Fruit fly (Drosophila melanogaster) Kc167 (cell line): ENCODE results near the gene Caf1-55.

ENCODE experiments used
- Myc ChIP-seq: fragments of >200 bp; optimal IDR thresholded peaks from 2 replicates; lab custom pipeline; 2017; ENCODE audit warnings: missing external identifiers
- Sin3A ChIP-seq: fragments of >200 bp; optimal IDR thresholded peaks from 2 replicates; lab custom pipeline; 2018; ENCODE audit warnings: missing external identifiers
- h ChIP-seq: fragments of >200 bp; optimal IDR thresholded peaks from 3 replicates; lab custom pipeline; 2018; ENCODE audit warnings: missing external identifiers
- insv ChIP-seq: fragments of >200 bp; optimal IDR thresholded peaks from 3 replicates; lab custom pipeline; 2018; ENCODE audit warnings: missing external identifiers
- psq ChIP-seq: fragments of >200 bp; optimal IDR thresholded peaks from 2 replicates; lab custom pipeline; 2017; ENCODE audit warnings: missing external identifiers
- ttk ChIP-seq: sonication (Bioruptor generic); optimal IDR thresholded peaks from 2 replicates; lab custom pipeline; 2017; ENCODE audit warnings: missing external identifiers

The Caf1-55 gene

DNA sequence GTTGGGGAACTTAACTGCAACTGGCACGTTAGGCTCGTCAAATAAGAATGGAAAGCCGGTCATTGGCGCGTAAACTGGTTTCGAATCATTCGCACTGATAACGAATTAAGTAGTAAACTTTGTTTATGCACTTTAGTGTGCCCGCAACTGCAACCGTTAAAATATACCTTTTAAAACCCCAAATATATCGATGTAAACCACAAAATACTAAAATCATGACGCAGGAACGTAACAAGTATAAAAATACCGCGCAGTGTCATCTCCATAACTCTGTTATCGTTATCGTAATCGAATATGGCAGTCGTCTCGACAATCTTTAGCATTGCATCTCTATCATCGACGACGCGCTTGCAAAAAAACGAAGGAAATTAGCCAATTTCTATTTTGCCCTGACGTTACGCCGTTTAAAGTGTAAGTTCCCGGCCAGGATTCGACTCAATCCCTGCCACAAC is at the start of gene Caf1-55, which contains the start of gene CG31344:
Gene Caf1-55, plus strand, starts transcription at position 298 of the 452 bp plus-strand sequence.
Gene CG31344, minus strand, starts transcription at position 51 of the 452 bp plus-strand sequence.
- TF ChIP-seq Sin3A (lab: Kevin White, UChicago) (no peak), h (no peak), insv (lab: Kevin White, UChicago) (no peak), psq (lab: Kevin White, UChicago) (no peak), ttk (lab: Kevin White, UChicago) (no peak)

DNA sequence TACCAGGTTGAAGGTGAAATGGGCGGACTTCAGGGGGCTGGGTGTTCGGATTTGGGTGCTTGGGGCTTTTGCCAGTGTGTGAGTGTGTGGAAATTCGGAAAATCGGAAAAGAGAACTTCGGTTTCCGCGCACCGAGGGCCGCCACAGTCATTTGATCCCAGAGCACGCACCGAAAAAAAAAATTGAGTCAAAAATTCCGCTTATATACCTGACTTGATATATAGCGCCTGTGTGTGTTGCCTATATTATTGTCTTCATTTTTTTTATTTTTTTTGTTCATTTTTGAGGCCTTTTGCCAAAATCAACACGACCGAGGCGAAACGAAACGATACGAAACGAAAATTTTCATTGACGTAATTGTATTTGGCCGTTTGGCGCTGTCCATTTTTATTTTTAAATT is 48.1 kb upstream of the Caf1-55 start:
- no peak for TF ChIP-seq h
- no peak for TF ChIP-seq Sin3A (lab: Kevin White, UChicago)
- TF ChIP-seq Myc (lab: Kevin White, UChicago): no peak
- no peak for TF ChIP-seq ttk (lab: Kevin White, UChicago)
- TF ChIP-seq psq (lab: Kevin White, UChicago): no peak
- no peak for TF ChIP-seq insv (lab: Kevin White, UChicago)

DNA sequence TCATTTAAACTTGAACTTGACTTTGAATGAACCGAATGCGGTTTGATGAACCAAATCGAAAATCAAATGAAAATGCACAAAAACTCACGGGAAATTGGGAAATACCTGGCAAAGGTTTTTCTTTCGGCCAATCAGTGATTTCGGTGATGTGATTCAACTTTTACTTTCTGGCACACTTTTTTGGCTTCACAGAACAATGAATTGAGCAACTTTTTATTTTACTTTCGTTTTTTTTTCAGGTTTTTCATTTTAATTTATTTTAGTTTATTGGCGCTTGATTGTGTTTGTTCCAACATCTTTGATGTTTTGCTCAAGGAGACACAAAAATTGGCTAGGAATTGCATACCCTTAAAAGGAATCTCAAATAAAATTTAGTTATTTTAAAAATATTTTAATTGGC is 43.9 kb upstream of the Caf1-55 start, which contains the start of gene Mf:
Gene Mf, minus strand, starts transcription at position 44 of the 400 bp plus-strand sequence.
- TF ChIP-seq h (no peak), Myc (lab: Kevin White, UChicago) (no peak), insv (lab: Kevin White, UChicago) (no peak), Sin3A (lab: Kevin White, UChicago) (no peak), ttk (lab: Kevin White, UChicago) (no peak), psq (lab: Kevin White, UChicago) (no peak)

DNA sequence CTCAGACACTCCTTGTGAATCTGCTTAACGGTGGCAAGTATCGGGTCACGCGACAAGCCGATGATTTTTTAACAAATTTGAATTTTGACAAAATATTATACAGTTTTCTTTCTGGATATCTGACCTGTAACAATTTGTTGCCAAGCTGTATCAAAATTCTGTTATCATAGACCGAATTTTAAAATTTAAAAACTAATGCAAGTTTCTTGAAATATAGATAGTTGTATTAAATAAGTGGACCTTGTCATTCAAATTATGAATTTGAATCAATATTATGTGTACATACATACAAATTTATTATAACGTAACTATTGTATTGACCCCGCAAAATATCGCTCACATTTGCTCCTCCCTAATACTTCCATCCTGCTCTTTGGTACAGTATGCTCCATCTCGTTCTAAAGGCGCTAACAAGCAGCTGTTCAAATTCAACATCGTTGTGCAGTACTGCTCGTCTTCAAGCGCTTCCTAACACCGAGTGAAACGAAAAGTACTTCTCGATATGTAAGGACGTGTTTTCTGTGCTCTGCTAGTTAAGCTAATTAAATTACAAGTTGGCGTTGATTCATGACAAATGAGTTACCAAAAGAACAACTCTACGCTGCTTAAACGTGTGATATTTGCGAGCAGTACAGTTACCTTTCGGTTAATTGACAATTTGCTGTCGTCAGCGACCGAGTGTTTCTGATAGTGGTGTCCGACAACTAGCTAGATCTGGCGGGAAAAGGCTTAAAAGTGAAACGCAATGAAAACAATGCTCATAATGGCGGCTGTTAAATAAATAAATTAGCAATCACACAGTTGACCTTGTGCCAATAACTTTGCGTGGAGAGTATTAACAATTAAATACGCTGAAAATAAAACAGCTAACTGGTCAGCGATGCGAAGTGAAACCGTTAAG is 29.0 kb upstream of the Caf1-55 start, which contains the start of the genes Kpc1 and CG42542:
Gene Kpc1, minus strand, starts transcription at position 77 of the 901 bp plus-strand sequence.
Gene CG42542, plus strand, starts transcription at position 465 of the 901 bp plus-strand sequence.
- no peak for TF ChIP-seq ttk (lab: Kevin White, UChicago)
- TF ChIP-seq insv (lab: Kevin White, UChicago): no peak
- TF ChIP-seq h: no peak
- TF ChIP-seq Myc (lab: Kevin White, UChicago): no peak

DNA sequence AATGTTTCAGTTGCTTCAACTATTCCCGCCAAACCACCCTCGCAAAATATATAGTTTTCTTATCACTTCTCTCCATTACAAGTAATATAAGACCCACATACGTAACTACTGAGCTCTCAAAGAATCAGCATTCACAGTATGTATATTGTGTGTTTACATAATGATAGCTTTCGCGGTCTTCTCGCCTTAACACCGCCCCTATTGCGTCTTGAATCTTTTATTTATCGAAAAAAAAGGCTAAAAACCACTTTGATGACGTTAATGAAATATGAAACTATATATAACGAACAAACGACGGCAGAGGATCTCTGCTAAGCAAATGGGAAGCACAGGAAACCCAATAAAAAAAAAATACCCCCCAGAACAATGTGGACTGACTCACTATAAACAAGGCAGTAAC is 28.0 kb upstream of the Caf1-55 start:
- TF ChIP-seq insv (lab: Kevin White, UChicago) (no peak), Sin3A (lab: Kevin White, UChicago) (no peak), ttk (lab: Kevin White, UChicago) (no peak), h (no peak), Myc (lab: Kevin White, UChicago) (no peak), psq (lab: Kevin White, UChicago) (no peak)

DNA sequence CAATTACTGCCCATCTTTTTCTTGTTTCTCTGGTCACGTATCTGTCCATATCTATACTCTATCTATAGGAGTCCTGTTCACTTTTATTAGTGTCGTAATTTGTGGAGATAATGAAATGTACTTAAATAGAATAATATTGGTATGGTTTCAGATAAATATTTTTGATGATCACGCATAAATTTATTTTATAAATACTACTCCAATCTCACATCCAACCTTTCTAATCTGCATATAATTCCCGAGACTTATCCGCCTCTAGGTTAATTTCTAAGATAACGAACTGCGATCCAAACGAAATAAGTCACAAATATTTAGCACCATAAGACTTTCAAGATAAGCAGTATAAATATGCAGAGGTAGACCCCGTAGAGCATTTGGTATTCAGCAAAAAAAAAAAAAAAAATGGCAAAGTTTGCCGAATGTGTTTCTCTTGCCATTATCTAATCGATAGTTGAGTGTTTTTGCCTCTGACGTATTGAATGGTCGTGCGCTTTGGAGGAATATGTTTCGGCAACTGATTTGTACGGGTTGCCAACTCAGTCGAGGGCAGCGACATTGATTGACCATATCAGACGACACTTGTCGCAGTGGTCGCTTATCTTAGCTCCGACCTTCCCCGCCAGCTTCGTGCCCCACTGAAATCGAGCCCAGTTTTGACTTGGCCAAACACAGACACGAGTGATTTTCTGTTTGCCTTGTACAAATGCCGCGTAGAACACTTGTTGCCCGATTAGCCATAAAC is 27.2 kb upstream of the Caf1-55 start:
- TF ChIP-seq ttk (lab: Kevin White, UChicago): no peak
- TF ChIP-seq Sin3A (lab: Kevin White, UChicago): no peak
- TF ChIP-seq h: no peak
- TF ChIP-seq Myc (lab: Kevin White, UChicago): no peak
- TF ChIP-seq psq (lab: Kevin White, UChicago): no peak
- no peak for TF ChIP-seq insv (lab: Kevin White, UChicago)

DNA sequence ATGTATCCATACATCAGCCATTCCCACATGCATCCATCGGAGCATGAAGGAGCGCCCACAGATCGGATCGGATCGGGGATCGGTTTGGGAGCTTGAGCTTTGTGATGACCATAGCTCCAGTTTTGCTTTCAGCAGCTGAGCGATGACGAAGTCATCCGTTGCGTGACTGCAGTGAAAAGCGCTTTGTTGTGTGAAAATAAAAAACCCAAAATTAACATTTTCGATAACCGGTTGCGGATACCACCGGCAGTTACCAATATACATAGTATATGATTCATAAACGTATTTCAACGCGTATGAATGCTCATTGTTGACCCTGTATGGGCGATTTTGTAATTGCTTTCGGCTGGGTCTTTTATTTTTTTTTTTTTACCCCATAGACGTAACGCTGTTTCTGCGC is 20.2 kb upstream of the Caf1-55 start:
- TF ChIP-seq insv (lab: Kevin White, UChicago) (no peak), h (no peak), Sin3A (lab: Kevin White, UChicago) (no peak), ttk (lab: Kevin White, UChicago) (no peak), Myc (lab: Kevin White, UChicago) (no peak), psq (lab: Kevin White, UChicago) (no peak)

DNA sequence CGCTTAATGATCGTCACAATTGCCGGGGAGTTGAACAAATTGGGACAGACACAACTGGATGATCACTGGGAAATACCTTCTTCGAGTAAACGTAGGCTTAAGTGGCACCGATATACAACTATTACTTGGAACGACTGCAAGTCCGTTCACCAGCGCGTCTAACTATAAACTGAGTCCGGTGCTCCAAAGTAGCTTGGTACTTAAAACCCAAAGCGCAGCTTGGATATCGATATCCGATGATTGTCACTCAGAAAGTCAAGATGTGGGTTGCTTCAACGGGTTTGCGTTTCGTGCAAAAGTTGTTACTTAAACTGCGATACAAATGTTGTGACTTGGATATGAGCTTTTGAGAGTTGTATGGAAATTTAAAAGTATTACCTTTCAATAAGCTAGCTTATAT is 19.1 kb upstream of the Caf1-55 start, which contains the start of gene Spn88Ea:
Gene Spn88Ea, minus strand, starts transcription at position 175 of the 400 bp plus-strand sequence.
- TF ChIP-seq ttk (lab: Kevin White, UChicago) (no peak), psq (lab: Kevin White, UChicago) (no peak), insv (lab: Kevin White, UChicago) (no peak), Sin3A (lab: Kevin White, UChicago) (no peak), Myc (lab: Kevin White, UChicago) (no peak), h (no peak)

DNA sequence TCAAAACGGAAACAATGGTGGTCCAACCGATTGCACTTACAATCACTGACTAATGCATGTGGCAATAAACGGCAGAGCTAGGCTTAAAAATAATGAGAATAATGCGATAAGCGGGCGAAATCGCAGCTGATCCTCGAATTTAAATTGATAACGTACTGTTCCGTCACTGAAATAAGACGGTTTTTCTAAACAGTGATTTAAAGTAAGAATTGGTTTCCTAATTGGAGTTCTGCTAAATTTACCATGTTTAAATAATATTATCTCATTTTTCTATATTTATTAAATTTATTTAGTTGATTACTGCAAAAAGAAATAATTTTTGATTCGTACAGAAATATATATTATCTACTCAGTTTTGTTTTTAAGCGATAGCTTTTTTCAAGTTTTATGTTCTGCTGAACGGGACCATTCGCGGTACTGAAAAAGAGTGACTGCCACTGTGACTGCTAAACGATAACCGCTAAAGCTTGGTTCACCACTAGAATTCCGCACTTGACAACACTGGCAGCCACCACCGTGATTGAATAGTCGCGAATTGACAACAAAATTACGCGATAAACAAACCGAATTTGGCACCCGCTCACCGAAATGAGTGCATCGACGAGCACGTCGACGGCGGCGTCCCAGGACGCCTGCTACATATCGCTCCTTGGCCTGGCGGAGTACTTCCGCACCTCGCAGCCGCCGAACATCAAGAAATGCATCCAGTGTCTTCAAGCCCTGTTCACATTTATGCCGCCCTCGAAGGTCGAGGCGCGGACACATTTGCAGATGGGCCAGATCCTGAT is 16.5 kb upstream of the Caf1-55 start, which contains the start of the genes Spn88Eb and Mau2:
Gene Spn88Eb, minus strand, starts transcription at position 51 of the 788 bp plus-strand sequence.
Gene Mau2, plus strand, starts transcription at position 493 of the 788 bp plus-strand sequence.
- TF ChIP-seq h (no peak), insv (lab: Kevin White, UChicago) (no peak), Myc (lab: Kevin White, UChicago) (no peak), Sin3A (lab: Kevin White, UChicago) (no peak), psq (lab: Kevin White, UChicago) (no peak), ttk (lab: Kevin White, UChicago) (no peak)

DNA sequence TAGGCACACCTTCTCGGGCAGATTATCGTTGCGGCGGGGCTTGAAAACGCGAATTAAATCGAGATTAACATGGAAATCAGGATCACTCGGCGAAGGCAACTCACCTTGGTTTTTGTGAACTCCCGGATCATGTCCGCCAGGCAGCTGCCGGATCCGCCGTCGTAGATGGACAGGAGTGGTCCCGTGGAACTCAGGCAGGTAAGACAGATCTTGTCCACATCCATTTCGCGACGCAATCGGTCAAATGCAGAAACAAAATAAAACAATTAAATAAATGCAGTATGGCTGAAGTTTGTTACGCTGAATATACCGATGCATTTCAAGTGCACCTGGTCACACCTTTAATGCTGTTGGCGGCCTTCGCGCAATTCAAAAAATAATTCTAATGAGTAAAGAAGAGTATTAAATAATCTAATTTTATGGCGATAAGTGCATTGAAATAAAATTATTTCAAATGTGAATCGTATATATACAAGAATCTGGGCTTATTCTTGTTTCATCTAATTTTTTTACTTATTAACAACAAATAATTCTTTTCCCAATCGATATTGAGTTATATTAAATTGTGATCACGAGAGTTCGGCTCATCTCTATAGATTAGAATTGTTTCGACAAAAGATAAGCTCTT is 11.9 kb upstream of the Caf1-55 start, which contains the start of the genes CG6654 and CG4210:
Gene CG6654, minus strand, starts transcription at position 297 of the 628 bp plus-strand sequence.
Gene CG4210, plus strand, starts transcription at position 613 of the 628 bp plus-strand sequence.
- TF ChIP-seq Sin3A (lab: Kevin White, UChicago) (no peak), h (no peak), Myc (lab: Kevin White, UChicago) (no peak), psq (lab: Kevin White, UChicago) (no peak), insv (lab: Kevin White, UChicago) (no peak), ttk (lab: Kevin White, UChicago) (no peak)
